Fruit fly (Drosophila melanogaster): Measurements from ENCODE around the gene Ten-a.

Ten-a gene

DNA sequence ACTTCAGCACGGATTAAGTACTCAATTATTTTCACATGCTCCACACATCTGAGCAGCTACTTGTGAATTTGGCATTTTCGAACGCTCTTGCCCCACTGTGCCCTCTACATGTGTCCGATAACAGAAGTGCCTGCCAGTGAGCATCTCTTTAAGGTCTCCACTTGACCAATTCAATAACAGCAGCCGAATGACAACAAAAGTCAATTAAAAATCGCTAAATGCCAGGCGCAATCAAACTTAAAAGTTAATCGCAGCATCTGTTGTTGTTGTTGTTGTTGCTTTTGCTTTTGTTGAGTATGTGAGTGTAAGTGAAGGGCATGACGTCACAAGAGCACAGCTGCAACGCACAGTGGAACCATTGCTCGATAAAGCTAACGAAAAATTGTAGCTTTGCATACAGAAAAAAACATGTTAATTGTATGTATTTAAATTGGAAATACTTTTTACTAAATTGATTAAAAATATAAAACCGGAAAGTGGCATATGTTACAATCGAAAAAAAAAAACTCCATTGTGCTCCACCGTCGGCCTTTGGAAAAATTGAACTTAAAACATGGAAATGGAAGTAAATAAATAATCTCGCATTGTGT, 28.6 kb upstream of the Ten-a start (continued):
- TF ChIP-seq CG14710 (tag; optimal IDR thresholded peaks at IDR 0.05) (peak; percentile 15), Poxn (GFP tag; IDR thresholded peaks at IDR 0.05) (no peak), CoRest (tag; optimal IDR thresholded peaks at IDR 0.05) (peak; percentile 15), sna (GFP tag; IDR thresholded peaks at IDR 0.05; ENCODE audit: partially characterized antibody) (no peak), CG13894 (tag; optimal IDR thresholded peaks at IDR 0.05) (no peak), psq (GFP tag; optimal IDR thresholded peaks at IDR 0.05) (no peak), jing (GFP tag; optimal IDR thresholded peaks at IDR 0.05) (no peak), croc (GFP tag; conservative IDR thresholded peaks at IDR 0.05) (no peak), Doc2 (GFP tag; IDR thresholded peaks at IDR 0.05) (no peak), ewg (GFP tag; optimal IDR thresholded peaks at IDR 0.05) (no peak), pros (GFP tag; optimal IDR thresholded peaks at IDR 0.05) (no peak), nom (GFP tag; optimal IDR thresholded peaks at IDR 0.05) (peak; percentile 12), usp (GFP tag; optimal IDR thresholded peaks at IDR 0.05) (no peak), CG2678 (tag; optimal IDR thresholded peaks at IDR 0.05) (no peak), p53 (GFP tag; optimal IDR thresholded peaks at IDR 0.05) (no peak), seq (GFP tag; IDR thresholded peaks at IDR 0.05) (peak; percentile 32; the same call in 1 of the 2 replicates), Nf-YA (GFP tag; IDR thresholded peaks at IDR 0.05) (no peak; the same call in 1 of the 2 replicates), CG3838 (GFP tag; optimal IDR thresholded peaks at IDR 0.05) (no peak), CG32532 (GFP tag; IDR thresholded peaks at IDR 0.05) (peak; percentile 34), CG8388 (GFP tag; optimal IDR thresholded peaks at IDR 0.05) (no peak), twi (tag; optimal IDR thresholded peaks at IDR 0.05) (no peak), Ada2b (GFP tag; IDR thresholded peaks at IDR 0.05) (peak; percentile 65), CG1792 (GFP tag; optimal IDR thresholded peaks at IDR 0.05) (no peak), bigmax (GFP tag; optimal IDR thresholded peaks at IDR 0.05) (no peak), Fer3 (tag; optimal IDR thresholded peaks at IDR 0.05) (no peak), CG14050 (GFP tag; IDR thresholded peaks at IDR 0.05) (0 out of 3 replicates have a peak, but pooled peaks have one; percentile 9), ems (GFP tag; optimal IDR thresholded peaks at IDR 0.05) (no peak), Opbp (GFP tag; IDR thresholded peaks at IDR 0.05; ENCODE audit: partially characterized antibody) (no peak), CG18476 (GFP tag; optimal IDR thresholded peaks at IDR 0.05) (peak; percentile 7), unpg (GFP tag; optimal IDR thresholded peaks at IDR 0.05) (peak; percentile 29), CG10267 (tag; optimal IDR thresholded peaks at IDR 0.05) (peak; percentile 9), CrebB (tag; optimal IDR thresholded peaks at IDR 0.05) (no peak), Eip74EF (GFP tag; optimal IDR thresholded peaks at IDR 0.05) (no peak), phol (tag; optimal IDR thresholded peaks at IDR 0.05) (peak; percentile 32), Dip2 (GFP tag; IDR thresholded peaks at IDR 0.05) (no peak), lbe (GFP tag; optimal IDR thresholded peaks at IDR 0.05) (peak; percentile 9), zf30C (GFP tag; optimal IDR thresholded peaks at IDR 0.05) (no peak), tll (GFP tag; optimal IDR thresholded peaks at IDR 0.05) (no peak), Side (GFP tag; optimal IDR thresholded peaks at IDR 0.05) (no peak), Hmr (GFP tag; optimal IDR thresholded peaks at IDR 0.05) (no peak), CG10543 (GFP tag; optimal IDR thresholded peaks at IDR 0.05) (peak; percentile 5), Stat92E (GFP tag; optimal IDR thresholded peaks at IDR 0.05) (no peak), CG2202 (tag; optimal IDR thresholded peaks at IDR 0.05) (no peak), eve (GFP tag; optimal IDR thresholded peaks at IDR 0.05) (no peak), CG30431 (GFP tag; optimal IDR thresholded peaks at IDR 0.05) (no peak), Scr (GFP tag; IDR thresholded peaks at IDR 0.05; ENCODE audit: partially characterized antibody) (no peak), Rfx (GFP tag; IDR thresholded peaks at IDR 0.05) (peak; percentile 23), CG14667 (GFP tag; IDR thresholded peaks at IDR 0.05) (peak; percentile 37; the same call in 1 of the 2 replicates), pho (GFP tag; optimal IDR thresholded peaks at IDR 0.05) (no peak)
